Fruit fly (Drosophila melanogaster): ENCODE results near the gene CG15370.
A peak's percentile ranks its signal among the peaks of the same experiment; 100 is the strongest.

The CG15370 gene

DNA sequence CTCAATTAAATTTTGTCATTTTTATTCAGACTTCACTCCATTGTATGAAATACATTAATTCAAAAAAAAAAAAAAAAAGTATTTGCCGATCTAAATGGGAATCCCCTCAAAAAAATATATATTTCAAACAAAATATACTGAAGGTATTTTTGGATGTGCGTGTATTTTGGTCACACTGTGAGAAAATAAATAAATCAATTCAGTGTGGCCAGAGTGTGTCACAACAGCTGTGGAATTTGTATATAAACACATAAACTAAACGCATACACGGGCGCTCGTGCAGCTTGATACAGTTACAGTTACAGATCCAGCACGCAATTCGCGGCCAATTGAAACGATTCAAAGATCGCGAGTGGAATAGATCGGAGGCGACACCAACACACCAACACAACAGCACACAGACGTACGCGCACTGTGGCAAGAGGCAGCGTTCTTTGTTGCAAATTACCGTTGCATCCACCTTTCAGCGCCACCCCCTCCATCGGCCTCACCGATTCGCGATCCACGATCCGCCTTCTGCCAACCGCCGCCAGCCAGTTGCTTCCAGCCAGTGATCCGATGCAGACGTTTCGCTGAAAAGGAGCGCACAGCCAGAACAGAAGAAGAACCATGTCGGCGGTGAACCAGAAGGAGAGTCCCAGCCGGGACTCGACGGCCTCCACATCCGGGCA lies 25.1 kb downstream of the CG15370 start, which contains the start of gene CG17754 (continued):
- TF ChIP-seq E2f2 (GFP tag; IDR thresholded peaks at IDR 0.05) (peak; percentile 57), tll (GFP tag; optimal IDR thresholded peaks at IDR 0.05) (no peak), CG7987 (GFP tag; optimal IDR thresholded peaks at IDR 0.05) (no peak), CG7556 (GFP tag; optimal IDR thresholded peaks at IDR 0.05) (no peak), CG15011 (GFP tag; optimal IDR thresholded peaks at IDR 0.05) (no peak), crol (GFP tag; IDR thresholded peaks at IDR 0.05) (peak; percentile 35; the same call in 1 of the 2 replicates), trh (GFP tag; optimal IDR thresholded peaks at IDR 0.05) (no peak), Awh (GFP tag; IDR thresholded peaks at IDR 0.05) (no peak), Asciz (GFP tag; optimal IDR thresholded peaks at IDR 0.05) (no peak), fd102C (GFP tag; optimal IDR thresholded peaks at IDR 0.05) (no peak), mirr (GFP tag; optimal IDR thresholded peaks at IDR 0.05) (no peak), CG10267 (tag; optimal IDR thresholded peaks at IDR 0.05) (peak; percentile 14), CG8359 (GFP tag; optimal IDR thresholded peaks at IDR 0.05; ENCODE audit: borderline replicate concordance) (no peak), CG7357 (GFP tag; IDR thresholded peaks at IDR 0.05) (no peak), pzg (GFP tag; optimal IDR thresholded peaks at IDR 0.05) (peak; percentile 61), Xrp1 (GFP tag; IDR thresholded peaks at IDR 0.05) (no peak), chm (GFP tag; IDR thresholded peaks at IDR 0.05) (no peak), CkIIα-i1 (GFP tag; IDR thresholded peaks at IDR 0.05) (no peak), CG12104 (GFP tag; optimal IDR thresholded peaks at IDR 0.05) (no peak), CG11504 (tag; optimal IDR thresholded peaks at IDR 0.05) (peak; percentile 40), CG13287 (GFP tag; IDR thresholded peaks at IDR 0.05; ENCODE audit: partially characterized antibody) (no peak), CG30403 (GFP tag; optimal IDR thresholded peaks at IDR 0.05) (no peak), CG1233 (GFP tag; optimal IDR thresholded peaks at IDR 0.05) (no peak), CG3281 (GFP tag; optimal IDR thresholded peaks at IDR 0.05) (no peak), CG32772 (GFP tag; IDR thresholded peaks at IDR 0.05) (no peak), ara (GFP tag; IDR thresholded peaks at IDR 0.05) (no peak), CG3407 (GFP tag; optimal IDR thresholded peaks at IDR 0.05) (no peak), CG1024 (GFP tag; IDR thresholded peaks at IDR 0.05) (no peak), so (GFP tag; IDR thresholded peaks at IDR 0.05) (no peak), cwo (GFP tag; optimal IDR thresholded peaks at IDR 0.05) (no peak), tin (GFP tag; optimal IDR thresholded peaks at IDR 0.05) (no peak), ham (GFP tag; IDR thresholded peaks at IDR 0.05) (no peak), Xbp1 (GFP tag; optimal IDR thresholded peaks at IDR 0.05) (no peak), wdn (GFP tag; IDR thresholded peaks at IDR 0.05) (no peak), Pdp1 (GFP tag; optimal IDR thresholded peaks at IDR 0.05) (no peak), CG7928 (GFP tag; optimal IDR thresholded peaks at IDR 0.05) (no peak), pros (GFP tag; optimal IDR thresholded peaks at IDR 0.05) (no peak), abd-A (tag; optimal IDR thresholded peaks at IDR 0.05) (no peak), az2 (GFP tag; optimal IDR thresholded peaks at IDR 0.05) (no peak), Aef1 (GFP tag; IDR thresholded peaks at IDR 0.05) (no peak), psq (GFP tag; optimal IDR thresholded peaks at IDR 0.05) (no peak), CG4328 (GFP tag; optimal IDR thresholded peaks at IDR 0.05) (no peak), CG9797 (GFP tag; optimal IDR thresholded peaks at IDR 0.05) (peak; percentile 78), HmgD (GFP tag; optimal IDR thresholded peaks at IDR 0.05) (no peak), CG15601 (tag; optimal IDR thresholded peaks at IDR 0.05) (no peak), unpg (GFP tag; optimal IDR thresholded peaks at IDR 0.05) (no peak), vnd (GFP tag; IDR thresholded peaks at IDR 0.05; ENCODE audit: partially characterized antibody) (no peak), CG9609 (GFP tag; optimal IDR thresholded peaks at IDR 0.05) (no peak), CG6272 (GFP tag; IDR thresholded peaks at IDR 0.05) (no peak), Spps (tag; optimal IDR thresholded peaks at IDR 0.05) (no peak)
